Fruit fly (Drosophila melanogaster): ENCODE measurements around the gene CG45045.

DNA sequence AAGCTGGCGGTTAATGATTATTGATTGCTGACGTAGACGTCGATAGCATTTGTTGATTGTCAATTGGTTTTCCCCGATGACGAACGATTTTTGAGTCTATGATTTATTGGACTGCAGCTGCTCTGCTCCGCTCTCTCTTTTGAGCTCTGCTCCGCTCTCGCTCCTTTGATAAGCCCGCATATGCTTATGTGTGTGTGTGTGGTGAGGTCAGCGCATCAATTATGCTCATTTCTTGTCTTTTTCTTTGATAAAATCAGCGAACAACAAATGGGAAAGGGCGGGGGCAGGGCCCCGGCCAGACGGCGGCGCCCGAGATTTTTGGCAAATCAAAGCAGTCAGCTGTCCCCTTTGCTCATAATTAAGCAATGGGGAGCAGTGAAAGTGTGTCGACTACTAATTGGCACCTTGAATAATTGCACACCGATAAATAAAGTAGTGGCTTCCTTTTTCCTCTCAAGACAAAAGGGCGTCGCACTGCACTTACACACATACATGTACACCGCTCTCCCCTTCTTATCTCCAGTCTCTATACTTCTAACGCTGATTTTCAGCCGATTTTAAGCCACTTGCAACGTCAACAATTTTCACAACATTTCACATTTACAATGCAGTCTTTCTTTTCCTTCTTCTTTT is 14.4 kb downstream of the CG45045 start:
- TF ChIP-seq Gug (GFP tag; IDR thresholded peaks at IDR 0.05), result no peak
- TF ChIP-seq Hr38 (GFP tag; optimal IDR thresholded peaks at IDR 0.05), result no peak
- no peak for TF ChIP-seq net (GFP tag; optimal IDR thresholded peaks at IDR 0.05)
- TF ChIP-seq lz (GFP tag; optimal IDR thresholded peaks at IDR 0.05), result no peak
- no peak for TF ChIP-seq CG32006 (GFP tag; optimal IDR thresholded peaks at IDR 0.05)
- TF ChIP-seq CG6792 (GFP tag; optimal IDR thresholded peaks at IDR 0.05), result no peak
- no peak for TF ChIP-seq CG10631 (GFP tag; optimal IDR thresholded peaks at IDR 0.05)
- TF ChIP-seq ss (GFP tag; optimal IDR thresholded peaks at IDR 0.05), result no peak
- no peak for TF ChIP-seq Ets21C (GFP tag; optimal IDR thresholded peaks at IDR 0.05)

Data from whole organism, prepupa.